Fruit fly (Drosophila melanogaster) whole organism, embryonic: ENCODE results near the gene loj.
A peak's percentile ranks its signal among the peaks of the same experiment; 100 is the strongest.

Experiments used
- Asciz ChIP-seq: fragments of 200-800 bp; sonication (Bioruptor generic); optimal IDR thresholded peaks from 2 replicates; lab custom pipeline; 2017; ENCODE audit warnings: missing biosample characterization, mild to moderate bottlenecking, missing genetic modification characterization, missing genetic modification reagents
- CG1024 ChIP-seq: fragments of 200-800 bp; sonication (Bioruptor generic); IDR thresholded peaks from 2 replicates; pipeline ENCODE4 v1.3.6; 2022; ENCODE audit warnings: missing biosample characterization, missing genetic modification characterization
- CG10274 ChIP-seq: fragments of 200-800 bp; sonication (Bioruptor generic); optimal IDR thresholded peaks from 3 replicates; lab custom pipeline; 2017; ENCODE audit warnings: missing biosample characterization, mild to moderate bottlenecking, missing genetic modification characterization
- CG10462 ChIP-seq: fragments of 200-800 bp; sonication (Bioruptor generic); optimal IDR thresholded peaks from 2 replicates; lab custom pipeline; 2016; ENCODE audit warnings: missing biosample characterization, missing genetic modification characterization
- CG10959 ChIP-seq: fragments of 200-800 bp; sonication (Bioruptor generic); IDR thresholded peaks from 2 replicates; pipeline ENCODE4 v1.3.6; 2022; ENCODE audit warnings: missing biosample characterization, missing genetic modification characterization
- CG10979 ChIP-seq: fragments of 200-800 bp; sonication (Bioruptor generic); optimal IDR thresholded peaks from 2 replicates; lab custom pipeline; 2018; ENCODE audit warnings: missing biosample characterization, mild to moderate bottlenecking, missing genetic modification characterization, moderate library complexity
- CG13123 ChIP-seq: fragments of 200-800 bp; sonication (Bioruptor generic); optimal IDR thresholded peaks from 2 replicates; lab custom pipeline; 2016; ENCODE audit warnings: missing biosample characterization, missing genetic modification characterization
- CG15011 ChIP-seq: fragments of 200-800 bp; sonication (Bioruptor generic); optimal IDR thresholded peaks from 3 replicates; lab custom pipeline; 2018; ENCODE audit warnings: missing biosample characterization, mild to moderate bottlenecking, missing genetic modification characterization
- CG15073 ChIP-seq: fragments of 200-800 bp; sonication (Bioruptor generic); optimal IDR thresholded peaks from 2 replicates; lab custom pipeline; 2016; ENCODE audit warnings: missing biosample characterization, missing genetic modification characterization
- CG15269 ChIP-seq: fragments of 200-800 bp; sonication (Bioruptor generic); optimal IDR thresholded peaks from 2 replicates; lab custom pipeline; 2018; ENCODE audit warnings: missing biosample characterization, mild to moderate bottlenecking, missing genetic modification characterization, moderate library complexity
- CG16779 ChIP-seq: fragments of 200-800 bp; sonication (Bioruptor generic); IDR thresholded peaks from 2 replicates; pipeline ENCODE4 v1.3.6; 2022; ENCODE audit warnings: missing biosample characterization, missing genetic modification characterization
- CG17361 ChIP-seq: fragments of 200-800 bp; sonication (Bioruptor generic); IDR thresholded peaks from 3 replicates; pipeline ENCODE4 v1.3.6; 2022; ENCODE audit warnings: missing biosample characterization, missing genetic modification characterization
- CG17802 ChIP-seq: fragments of 200-800 bp; sonication (Bioruptor generic); optimal IDR thresholded peaks from 2 replicates; lab custom pipeline; 2018; ENCODE audit warnings: missing biosample characterization, mild to moderate bottlenecking, missing genetic modification characterization, moderate library complexity
- CG1832 ChIP-seq: fragments of 200-800 bp; sonication (Bioruptor generic); optimal IDR thresholded peaks from 2 replicates; lab custom pipeline; 2017; ENCODE audit warnings: missing biosample characterization, mild to moderate bottlenecking, missing genetic modification characterization, inconsistent platforms
- CG3065 ChIP-seq: fragments of 200-800 bp; sonication (Bioruptor generic); optimal IDR thresholded peaks from 2 replicates; lab custom pipeline; 2016; ENCODE audit warnings: missing biosample characterization, missing genetic modification characterization
- CG31388 ChIP-seq: fragments of 200-800 bp; sonication (Bioruptor generic); optimal IDR thresholded peaks from 2 replicates; lab custom pipeline; 2016; ENCODE audit warnings: missing biosample characterization, missing genetic modification characterization
- CG3726 ChIP-seq: fragments of 200-800 bp; sonication (Bioruptor generic); IDR thresholded peaks from 3 replicates; pipeline ENCODE4, ENCODE4 v1.3.6; 2022; ENCODE audit warnings: missing biosample characterization, missing genetic modification characterization
- CG4617 ChIP-seq: fragments of 200-800 bp; sonication (Bioruptor generic); optimal IDR thresholded peaks from 3 replicates; lab custom pipeline; 2016; ENCODE audit warnings: missing biosample characterization, missing genetic modification characterization, borderline replicate concordance
- CG6272 ChIP-seq: fragments of 200-800 bp; sonication (Bioruptor generic); IDR thresholded peaks from 2 replicates; pipeline ENCODE4 v1.3.6; 2022; ENCODE audit warnings: missing biosample characterization, missing genetic modification characterization
- CG6813 ChIP-seq: fragments of 200-800 bp; sonication (Bioruptor generic); optimal IDR thresholded peaks from 2 replicates; lab custom pipeline; 2017; ENCODE audit warnings: missing biosample characterization, missing genetic modification characterization, mild to moderate bottlenecking, moderate library complexity, missing genetic modification reagents
- CG7786 ChIP-seq: fragments of 200-800 bp; sonication (Bioruptor generic); optimal IDR thresholded peaks from 2 replicates; lab custom pipeline; 2016; ENCODE audit warnings: missing biosample characterization, missing genetic modification characterization
- Chrac-16 ChIP-seq: fragments of 200-800 bp; sonication (Bioruptor generic); optimal IDR thresholded peaks from 3 replicates; lab custom pipeline; 2016; ENCODE audit warnings: missing biosample characterization, missing genetic modification characterization
- Hand ChIP-seq: fragments of 200-800 bp; sonication (Bioruptor generic); optimal IDR thresholded peaks from 2 replicates; lab custom pipeline; 2017; ENCODE audit warnings: mild to moderate bottlenecking, missing biosample characterization, missing genetic modification reagents, missing genetic modification characterization
- HmgZ ChIP-seq: fragments of 200-800 bp; sonication (Bioruptor generic); optimal IDR thresholded peaks from 2 replicates; lab custom pipeline; 2018; ENCODE audit warnings: missing biosample characterization, mild to moderate bottlenecking, missing genetic modification characterization
- Lpt ChIP-seq: fragments of >200 bp; optimal IDR thresholded peaks from 2 replicates; lab custom pipeline; 2018; ENCODE audit warnings: missing biosample characterization, missing genetic modification characterization
- Max ChIP-seq: fragments of 200-800 bp; sonication (Bioruptor generic); optimal IDR thresholded peaks from 2 replicates; lab custom pipeline; 2016; ENCODE audit warnings: missing biosample characterization, mild to moderate bottlenecking, missing genetic modification characterization
- Nf-YC ChIP-seq: fragments of 200-800 bp; optimal IDR thresholded peaks from 3 replicates; lab custom pipeline; 2019; ENCODE audit warnings: missing biosample characterization, mild to moderate bottlenecking, missing genetic modification characterization, moderate library complexity
- Oaz ChIP-seq: fragments of 200-800 bp; sonication (Bioruptor generic); IDR thresholded peaks from 2 replicates; pipeline ENCODE4 v1.3.6; 2022; ENCODE audit warnings: missing biosample characterization, missing genetic modification characterization
- Six4 ChIP-seq: fragments of 200-800 bp; sonication (Bioruptor generic); optimal IDR thresholded peaks from 2 replicates; lab custom pipeline; 2016; ENCODE audit warnings: missing biosample characterization, missing genetic modification characterization
- Sox100B ChIP-seq: fragments of 200-800 bp; sonication (Bioruptor generic); optimal IDR thresholded peaks from 3 replicates; lab custom pipeline; 2018; ENCODE audit warnings: missing biosample characterization, mild to moderate bottlenecking, missing genetic modification characterization
- Taf1 ChIP-seq: fragments of 200-800 bp; sonication (Bioruptor generic); IDR thresholded peaks from 2 replicates; pipeline ENCODE4 v1.3.6; 2022; ENCODE audit warnings: missing biosample characterization, missing genetic modification characterization
- Tbp ChIP-seq: fragments of >200 bp; optimal IDR thresholded peaks from 2 replicates; lab custom pipeline; 2018; ENCODE audit warnings: missing biosample characterization, missing genetic modification characterization
- ab ChIP-seq: fragments of 200-800 bp; sonication (Bioruptor generic); optimal IDR thresholded peaks from 2 replicates; lab custom pipeline; 2016; ENCODE audit warnings: missing biosample characterization, missing genetic modification characterization
- eve ChIP-seq, 2 experiments: fragments of >200 bp; optimal IDR thresholded peaks; 2 replicates each; lab custom pipeline; 2017; ENCODE audit warnings: missing biosample characterization in 2 of 2, missing genetic modification characterization in 2 of 2
- fd102C ChIP-seq: fragments of 200-800 bp; sonication (Bioruptor generic); optimal IDR thresholded peaks from 2 replicates; lab custom pipeline; 2018; ENCODE audit warnings: missing biosample characterization, mild to moderate bottlenecking, missing genetic modification characterization, moderate library complexity
- fd3F ChIP-seq: fragments of 200-800 bp; sonication (Bioruptor generic); optimal IDR thresholded peaks from 2 replicates; lab custom pipeline; 2018; ENCODE audit warnings: missing biosample characterization, mild to moderate bottlenecking, missing genetic modification characterization, moderate library complexity
- fu2 ChIP-seq: fragments of 200-800 bp; sonication (Bioruptor generic); optimal IDR thresholded peaks from 2 replicates; lab custom pipeline; 2016; ENCODE audit warnings: missing biosample characterization, missing genetic modification characterization
- hb ChIP-seq: fragments of 200-800 bp; sonication (Bioruptor generic); IDR thresholded peaks from 3 replicates; pipeline ENCODE4 v1.3.6; 2022; ENCODE audit warnings: missing biosample characterization, missing genetic modification characterization; ENCODE audit not compliant: partially characterized antibody
- hbn ChIP-seq: fragments of 200-800 bp; sonication (Bioruptor generic); IDR thresholded peaks from 2 replicates; pipeline ENCODE4 v1.3.6; 2022; ENCODE audit warnings: missing biosample characterization, missing genetic modification characterization; ENCODE audit not compliant: partially characterized antibody
- her ChIP-seq: fragments of 200-800 bp; sonication (Bioruptor generic); optimal IDR thresholded peaks from 2 replicates; lab custom pipeline; 2016; ENCODE audit warnings: missing biosample characterization, missing genetic modification characterization
- ind ChIP-seq: fragments of 200-800 bp; sonication (Bioruptor generic); optimal IDR thresholded peaks from 3 replicates; lab custom pipeline; 2016; ENCODE audit warnings: missing biosample characterization, missing genetic modification characterization
- jumu ChIP-seq: fragments of 200-800 bp; sonication (Bioruptor generic); optimal IDR thresholded peaks from 3 replicates; lab custom pipeline; 2016; ENCODE audit warnings: missing biosample characterization, missing genetic modification characterization
- klu ChIP-seq: fragments of 200-800 bp; sonication (Bioruptor generic); IDR thresholded peaks from 2 replicates; pipeline ENCODE4 v1.3.6; 2022; ENCODE audit warnings: missing biosample characterization, missing genetic modification characterization
- mam ChIP-seq: fragments of 200-800 bp; sonication (Bioruptor generic); optimal IDR thresholded peaks from 3 replicates; lab custom pipeline; 2016; ENCODE audit warnings: missing biosample characterization, missing genetic modification characterization
- otp ChIP-seq: fragments of 200-800 bp; sonication (Bioruptor generic); IDR thresholded peaks from 3 replicates; pipeline ENCODE4, ENCODE4 v1.3.6; 2022; ENCODE audit warnings: missing biosample characterization, missing genetic modification characterization
- pita ChIP-seq: fragments of 200-800 bp; sonication (Bioruptor generic); optimal IDR thresholded peaks from 2 replicates; lab custom pipeline; 2017; ENCODE audit warnings: missing biosample characterization, mild to moderate bottlenecking, missing genetic modification characterization
- prd ChIP-seq, 3 experiments: fragments of >200 bp in 2 of 3; fragments of 200-800 bp in 1 of 3; sonication (Bioruptor generic) in 1 of 3; optimal IDR thresholded peaks in 2 of 3; IDR thresholded peaks in 1 of 3; 2 replicates in 2 of 3; 3 replicates in 1 of 3; pipeline versions ENCODE4 v1.3.6 to Lab custom; 2017 to 2022; ENCODE audit warnings: missing biosample characterization in 1 of 3, missing genetic modification characterization in 1 of 3
- slou ChIP-seq: fragments of 200-800 bp; sonication (Bioruptor generic); optimal IDR thresholded peaks from 3 replicates; lab custom pipeline; 2016; ENCODE audit warnings: missing biosample characterization, missing genetic modification characterization
- stwl ChIP-seq: fragments of 200-800 bp; sonication (Bioruptor generic); optimal IDR thresholded peaks from 3 replicates; lab custom pipeline; 2018; ENCODE audit warnings: missing biosample characterization, mild to moderate bottlenecking, missing genetic modification characterization, moderate library complexity

loj gene

dm6 chr3L:6071454-6072189 is 23.2 kb upstream of the loj start, which contains the start of gene CG6602 (continued):
- TF ChIP-seq otp (GFP tag; lab: Robert Waterston, UW), result peak; percentile 76
- no peak for TF ChIP-seq her (GFP tag; lab: Kevin White, UChicago)
- peak; percentile 72 for TF ChIP-seq CG6272 (GFP tag; lab: Robert Waterston, UW)
- no peak for TF ChIP-seq CG10462 (GFP tag; lab: Kevin White, UChicago)
- TF ChIP-seq CG1832 (GFP tag; lab: Kevin White, UChicago), result no peak
- no peak for TF ChIP-seq CG4617 (GFP tag; lab: Kevin White, UChicago)
- no peak for TF ChIP-seq Chrac-16 (GFP tag; lab: Kevin White, UChicago)
- no peak for TF ChIP-seq hbn
- TF ChIP-seq CG13123 (GFP tag; lab: Kevin White, UChicago), result peak; percentile 12
- TF ChIP-seq Asciz (GFP tag; lab: Kevin White, UChicago), result peak; percentile 80
- TF ChIP-seq CG7786 (GFP tag; lab: Kevin White, UChicago), result no peak
- TF ChIP-seq CG1024, result peak; percentile 77
- peak; percentile 10 for TF ChIP-seq fd102C
- peak; percentile 60 for TF ChIP-seq CG10979 (tag; lab: Kevin White, UChicago)
- TF ChIP-seq CG17802 (tag; lab: Kevin White, UChicago), result peak; percentile 73
- TF ChIP-seq CG16779 (GFP tag; lab: Robert Waterston, UW), result no peak
- TF ChIP-seq eve (GFP tag; optimal IDR thresholded peaks at IDR 0.05; lab: Kevin White, UChicago), result no peak
- TF ChIP-seq pita (GFP tag; lab: Kevin White, UChicago), result peak; percentile 37
- peak; percentile 25; the same call in 1 of the 3 replicates for TF ChIP-seq CG3726 (GFP tag; lab: Robert Waterston, UW)
- peak; percentile 38 for TF ChIP-seq CG15269 (tag; lab: Kevin White, UChicago)
- peak; percentile 61 for TF ChIP-seq slou (GFP tag; lab: Kevin White, UChicago)
- no peak for TF ChIP-seq hb (GFP tag; lab: Robert Waterston, UW)
- peak; percentile 50 for TF ChIP-seq Max
- peak; percentile 37 for TF ChIP-seq HmgZ (tag; lab: Kevin White, UChicago)
- no peak; the same call in 1 of the 2 replicates for TF ChIP-seq Taf1 (GFP tag; lab: Robert Waterston, UW)
- peak; percentile 67 for TF ChIP-seq CG10274
- no peak for TF ChIP-seq ab (GFP tag; lab: Kevin White, UChicago)
- TF ChIP-seq Nf-YC (tag; lab: Kevin White, UChicago), result no peak
- TF ChIP-seq Six4 (GFP tag; lab: Kevin White, UChicago), result peak; percentile 26
- TF ChIP-seq Lpt (GFP tag; lab: Kevin White, UChicago), result no peak
- TF ChIP-seq Tbp (GFP tag; lab: Kevin White, UChicago), result no peak
- TF ChIP-seq CG15073, result no peak
- peak; percentile 74 for TF ChIP-seq CG6813 (GFP tag; lab: Kevin White, UChicago)
- TF ChIP-seq fd3F, result peak; percentile 55
- TF ChIP-seq CG31388, result no peak
- 0 out of 2 replicates have a peak, but pooled peaks have one; percentile 32 for TF ChIP-seq klu (GFP tag; lab: Robert Waterston, UW)
- peak; percentile 38; the same call in 1 of the 2 replicates for TF ChIP-seq Oaz
- TF ChIP-seq CG3065 (GFP tag; lab: Kevin White, UChicago), result peak; percentile 36
- peak; percentile 16; the same call in 1 of the 2 replicates for TF ChIP-seq CG10959
- TF ChIP-seq fu2 (GFP tag; lab: Kevin White, UChicago), result peak; percentile 30
- peak; percentile 60 for TF ChIP-seq CG15011 (GFP tag; lab: Kevin White, UChicago)
- TF ChIP-seq stwl (tag; lab: Kevin White, UChicago), result peak; percentile 73
- no peak for TF ChIP-seq prd (optimal IDR thresholded peaks at IDR 0.05; lab: Kevin White, UChicago)
- peak; percentile 42; the same call in 2 of the 3 replicates for TF ChIP-seq prd (GFP tag; IDR thresholded peaks at IDR 0.05; lab: Robert Waterston, UW)
- peak; percentile 63 for TF ChIP-seq ind (GFP tag; lab: Kevin White, UChicago)
- no peak; the same call in 1 of the 3 replicates for TF ChIP-seq CG17361
- TF ChIP-seq Sox100B (GFP tag; lab: Kevin White, UChicago), result peak; percentile 75
- peak; percentile 52 for TF ChIP-seq mam
- no peak for TF ChIP-seq jumu (GFP tag; lab: Kevin White, UChicago)
- no peak for TF ChIP-seq Hand (GFP tag; lab: Kevin White, UChicago)
